Fruit fly (Drosophila melanogaster) Kc167 (cell line): ENCODE data around the gene HIP-R.

Experiments
- Myc ChIP-seq: fragments of >200 bp; optimal IDR thresholded peaks from 2 replicates; lab custom pipeline; 2017; ENCODE audit warnings: missing external identifiers
- Sin3A ChIP-seq: fragments of >200 bp; optimal IDR thresholded peaks from 2 replicates; lab custom pipeline; 2018; ENCODE audit warnings: missing external identifiers
- h ChIP-seq: fragments of >200 bp; optimal IDR thresholded peaks from 3 replicates; lab custom pipeline; 2018; ENCODE audit warnings: missing external identifiers
- insv ChIP-seq: fragments of >200 bp; optimal IDR thresholded peaks from 3 replicates; lab custom pipeline; 2018; ENCODE audit warnings: missing external identifiers
- psq ChIP-seq: fragments of >200 bp; optimal IDR thresholded peaks from 2 replicates; lab custom pipeline; 2017; ENCODE audit warnings: missing external identifiers
- ttk ChIP-seq: sonication (Bioruptor generic); optimal IDR thresholded peaks from 2 replicates; lab custom pipeline; 2017; ENCODE audit warnings: missing external identifiers

dm6 chrX:3772434-3772810 lies 17.3 kb upstream of the HIP-R start:
- no peak for TF ChIP-seq h (lab: Kevin White, UChicago)
- TF ChIP-seq psq (lab: Kevin White, UChicago): no peak
- TF ChIP-seq Myc (lab: Kevin White, UChicago): no peak
- TF ChIP-seq ttk: no peak
- TF ChIP-seq Sin3A (lab: Kevin White, UChicago): no peak
- no peak for TF ChIP-seq insv (lab: Kevin White, UChicago)
